Worm (Caenorhabditis elegans) whole organism, early embryonic: Measurements from ENCODE around the gene Y54G11A.2.

Experiments used
- B0310.2 ChIP-seq: sonication (generic microtip); optimal IDR thresholded peaks from 2 replicates; lab custom pipeline; 2016; ENCODE audit warnings: mild to moderate bottlenecking, missing genetic modification characterization, missing compliant biosample characterization
- F13C5.2 ChIP-seq: sonication (generic microtip); optimal IDR thresholded peaks from 2 replicates; lab custom pipeline; 2017; ENCODE audit warnings: mild to moderate bottlenecking, missing genetic modification characterization, inconsistent platforms, missing compliant biosample characterization
- aly-1 ChIP-seq: sonication (generic microtip); optimal IDR thresholded peaks from 2 replicates; lab custom pipeline; 2016; ENCODE audit warnings: missing genetic modification characterization, missing compliant biosample characterization
- ama-1 ChIP-seq: fragments of 150-350 bp; optimal IDR thresholded peaks from 2 replicates; lab custom pipeline; 2014
- flt-1 ChIP-seq: fragments of 200-800 bp; sonication (Bioruptor generic); IDR thresholded peaks from 2 replicates; pipeline ENCODE4 v1.3.6; 2022; ENCODE audit warnings: missing genetic modification characterization, missing compliant biosample characterization
- pes-1 ChIP-seq: fragments of 200-800 bp; sonication (Bioruptor generic); IDR thresholded peaks from 2 replicates; pipeline ENCODE4 v1.3.6; 2022; ENCODE audit warnings: missing genetic modification reagents, missing genetic modification characterization, missing compliant biosample characterization
- tbx-11 ChIP-seq: fragments of 200-800 bp; sonication (Bioruptor generic); IDR thresholded peaks from 2 replicates; pipeline ENCODE4 v1.3.6; 2022; ENCODE audit warnings: missing genetic modification characterization, missing compliant biosample characterization
- tbx-37 ChIP-seq: fragments of 200-800 bp; sonication (Bioruptor generic); conservative IDR thresholded peaks from 2 replicates; pipeline ENCODE4 v1.3.6; 2022; ENCODE audit warnings: missing genetic modification reagents, missing genetic modification characterization, missing compliant biosample characterization
- tra-4 ChIP-seq: sonication (generic microtip); optimal IDR thresholded peaks from 2 replicates; lab custom pipeline; 2017; ENCODE audit warnings: missing genetic modification characterization, missing compliant biosample characterization

ce11 chrII:14226175-14226574 is 26.0 kb upstream of the Y54G11A.2 start, which contains the start of gene Y48B6A.13:
- TF ChIP-seq ama-1 (lab: Kevin White, UChicago): no peak
- no peak for TF ChIP-seq flt-1 (GFP tag; lab: Robert Waterston, UW)
- TF ChIP-seq F13C5.2 (tag; lab: Kevin White, UChicago): no peak
- no peak for TF ChIP-seq pes-1 (GFP tag; lab: Robert Waterston, UW)
- no peak for TF ChIP-seq tbx-11 (GFP tag; lab: Robert Waterston, UW)
- no peak for TF ChIP-seq tbx-37 (GFP tag; lab: Robert Waterston, UW)
- TF ChIP-seq aly-1 (tag; lab: Kevin White, UChicago): no peak
- TF ChIP-seq tra-4 (tag; lab: Kevin White, UChicago): no peak
- no peak for TF ChIP-seq B0310.2 (tag; lab: Kevin White, UChicago)
